Worm (Caenorhabditis elegans): Measurements from ENCODE around the gene cng-2.
"Not testable (repeated sequence)": the region's sequence is repeated elsewhere in the genome, so short reads cannot be mapped to it uniquely, and the experiment has no call there.

The cng-2 gene

DNA sequence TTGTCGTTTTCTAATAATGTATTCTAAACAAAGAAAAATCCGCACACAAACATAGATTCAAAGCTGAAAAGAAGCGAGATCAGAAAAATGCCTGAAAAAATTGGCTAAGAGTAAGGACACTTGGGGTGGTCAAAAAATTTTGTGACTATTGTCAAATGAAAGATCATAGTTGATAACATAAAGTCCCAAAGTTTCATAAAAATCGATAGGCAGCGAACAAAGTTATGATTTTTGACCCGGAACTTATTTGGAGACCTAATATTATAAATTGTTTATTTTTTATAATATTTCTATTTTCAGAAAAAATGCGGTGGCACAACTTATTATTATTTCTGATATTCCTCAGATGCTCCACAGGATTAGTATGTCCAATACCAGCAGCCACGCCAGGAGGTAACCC, 14.2 kb downstream of the cng-2 start, which contains the start of gene R05C11.4:
R05C11.4 (plus strand) TSS at position 301 of the 400 bp plus-strand sequence.
- TF ChIP-seq F13C5.2, B0310.2, tra-4 (tag; optimal IDR thresholded peaks at IDR 0.05): not testable (repeated sequence)

DNA sequence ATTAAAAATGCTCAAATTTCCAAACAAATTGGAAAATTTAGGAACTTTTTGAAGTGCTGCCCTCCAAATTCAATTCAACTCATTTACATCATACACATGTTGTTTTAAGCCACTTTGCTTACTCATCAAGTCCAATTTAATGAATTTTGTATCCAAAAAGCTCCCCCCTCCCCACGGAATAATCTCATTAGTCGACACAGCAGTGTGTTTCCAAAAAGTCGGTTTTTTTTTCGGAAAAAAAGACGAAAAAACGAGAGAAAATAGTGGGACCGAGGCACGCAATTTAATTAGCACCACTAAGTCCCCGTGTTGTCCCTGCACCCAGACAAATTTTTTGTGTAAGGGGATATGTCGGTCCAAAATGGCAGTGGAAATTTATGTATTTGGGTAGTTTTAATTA, 15.3 kb downstream of the cng-2 start:
- TF ChIP-seq B0310.2 (tag; optimal IDR thresholded peaks at IDR 0.05) (no peak), ama-1 (optimal IDR thresholded peaks at IDR 0.05) (no peak), pes-1 (GFP tag; IDR thresholded peaks at IDR 0.05) (no peak), ets-7 (tag; optimal IDR thresholded peaks at IDR 0.05) (no peak), ceh-13 (GFP tag; optimal IDR thresholded peaks at IDR 0.05) (no peak)

ce11 chrIV:2053591-2053990, 16.6 kb downstream of the cng-2 start:
- no peak for TF ChIP-seq ama-1 (optimal IDR thresholded peaks at IDR 0.05)
- TF ChIP-seq ets-7 (tag; optimal IDR thresholded peaks at IDR 0.05) = no peak
- TF ChIP-seq tbx-37 (GFP tag; conservative IDR thresholded peaks at IDR 0.05) = no peak
- no peak for TF ChIP-seq hnd-1 (tag; optimal IDR thresholded peaks at IDR 0.05)
- no peak for TF ChIP-seq scrt-1 (GFP tag; IDR thresholded peaks at IDR 0.05)
- TF ChIP-seq hmg-4 (GFP tag; optimal IDR thresholded peaks at IDR 0.05) = no peak
- TF ChIP-seq ceh-13 (GFP tag; optimal IDR thresholded peaks at IDR 0.05) = no peak
- no peak for TF ChIP-seq sea-1 (GFP tag; conservative IDR thresholded peaks at IDR 0.05)
- TF ChIP-seq tra-4 (tag; optimal IDR thresholded peaks at IDR 0.05) = no peak
- no peak for TF ChIP-seq aly-1 (tag; optimal IDR thresholded peaks at IDR 0.05)
- no peak for TF ChIP-seq tbx-11 (GFP tag; IDR thresholded peaks at IDR 0.05)
- TF ChIP-seq ceh-36 (tag; optimal IDR thresholded peaks at IDR 0.05) = no peak
- TF ChIP-seq pes-1 (GFP tag; IDR thresholded peaks at IDR 0.05) = no peak
- no peak for TF ChIP-seq flt-1 (GFP tag; IDR thresholded peaks at IDR 0.05)
- TF ChIP-seq hmbx-1 (tag; optimal IDR thresholded peaks at IDR 0.05) = no peak

DNA sequence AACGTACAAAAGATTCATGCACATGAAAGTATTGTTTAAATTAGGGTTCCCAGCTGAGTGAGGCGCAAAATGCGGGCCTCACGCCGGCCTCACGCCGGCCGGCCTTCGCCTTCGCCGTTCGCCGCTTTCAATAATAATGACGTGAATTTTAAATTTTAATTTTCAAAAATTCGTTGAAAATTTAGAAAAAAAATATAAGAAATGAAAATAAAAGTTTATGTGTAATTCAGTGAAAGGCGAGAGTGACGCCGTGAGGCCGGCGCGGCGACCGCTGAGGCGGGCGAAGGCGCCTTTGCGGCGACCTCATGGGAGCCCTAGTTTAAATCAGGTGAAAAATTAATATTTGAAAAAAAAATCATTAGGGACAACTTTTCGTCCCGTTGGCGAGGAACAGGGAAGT, 20.5 kb downstream of the cng-2 start:
- TF ChIP-seq F13C5.2 (tag; optimal IDR thresholded peaks at IDR 0.05) (no peak), aly-1 (tag; optimal IDR thresholded peaks at IDR 0.05) (no peak), tra-4 (tag; optimal IDR thresholded peaks at IDR 0.05) (no peak), tbx-37 (GFP tag; conservative IDR thresholded peaks at IDR 0.05) (no peak), hnd-1 (tag; optimal IDR thresholded peaks at IDR 0.05) (no peak), flt-1 (GFP tag; IDR thresholded peaks at IDR 0.05) (no peak), tbx-11 (GFP tag; IDR thresholded peaks at IDR 0.05) (no peak), hmg-4 (GFP tag; optimal IDR thresholded peaks at IDR 0.05) (no peak), ceh-13 (GFP tag; optimal IDR thresholded peaks at IDR 0.05) (no peak), ceh-36 (tag; optimal IDR thresholded peaks at IDR 0.05) (no peak), pes-1 (GFP tag; IDR thresholded peaks at IDR 0.05) (no peak; the same call in 1 of the 2 replicates), B0310.2 (tag; optimal IDR thresholded peaks at IDR 0.05) (no peak), sea-1 (GFP tag; conservative IDR thresholded peaks at IDR 0.05) (no peak)

- TF ChIP-seq aly-1 (tag; optimal IDR thresholded peaks at IDR 0.05) = no peak
- TF ChIP-seq hmbx-1 (tag; optimal IDR thresholded peaks at IDR 0.05) = no peak
- no peak for TF ChIP-seq B0310.2 (tag; optimal IDR thresholded peaks at IDR 0.05)
- TF ChIP-seq tbx-11 (GFP tag; IDR thresholded peaks at IDR 0.05) = no peak
Observed at ce11 chrIV:2059011-2059410, 22.0 kb downstream of the cng-2 start, which contains the start of gene R05C11.2. Gene R05C11.2, minus strand, starts transcription at chrIV:2059111.

ce11 chrIV:2065895-2066294, 28.9 kb downstream of the cng-2 start, which contains the start of gene arrd-26:
Gene arrd-26, plus strand, starts transcription at chrIV:2066195.
- TF ChIP-seq flt-1 (GFP tag; IDR thresholded peaks at IDR 0.05) = no peak
- no peak for TF ChIP-seq tbx-37 (GFP tag; conservative IDR thresholded peaks at IDR 0.05)
- TF ChIP-seq sea-1 (GFP tag; conservative IDR thresholded peaks at IDR 0.05) = no peak
- no peak for TF ChIP-seq ceh-13 (GFP tag; optimal IDR thresholded peaks at IDR 0.05)
- no peak for TF ChIP-seq tra-4 (tag; optimal IDR thresholded peaks at IDR 0.05)
- no peak for TF ChIP-seq ceh-36 (tag; optimal IDR thresholded peaks at IDR 0.05)
- TF ChIP-seq scrt-1 (GFP tag; IDR thresholded peaks at IDR 0.05) = no peak
- no peak for TF ChIP-seq hnd-1 (tag; optimal IDR thresholded peaks at IDR 0.05)
- no peak for TF ChIP-seq ets-7 (tag; optimal IDR thresholded peaks at IDR 0.05)
- no peak for TF ChIP-seq ama-1 (optimal IDR thresholded peaks at IDR 0.05)
- no peak for TF ChIP-seq F13C5.2 (tag; optimal IDR thresholded peaks at IDR 0.05)
- TF ChIP-seq B0310.2 (tag; optimal IDR thresholded peaks at IDR 0.05) = no peak
- no peak for TF ChIP-seq pes-1 (GFP tag; IDR thresholded peaks at IDR 0.05)
- TF ChIP-seq hmbx-1 (tag; optimal IDR thresholded peaks at IDR 0.05) = no peak
- TF ChIP-seq hmg-4 (GFP tag; optimal IDR thresholded peaks at IDR 0.05) = no peak
- TF ChIP-seq aly-1 (tag; optimal IDR thresholded peaks at IDR 0.05) = no peak

ce11 chrIV:2077159-2077835, 40.3 kb downstream of the cng-2 start:
- no peak for TF ChIP-seq hmg-4 (GFP tag; optimal IDR thresholded peaks at IDR 0.05)
- no peak for TF ChIP-seq tbx-11 (GFP tag; IDR thresholded peaks at IDR 0.05)
- TF ChIP-seq tbx-37 (GFP tag; conservative IDR thresholded peaks at IDR 0.05) = no peak
- no peak for TF ChIP-seq scrt-1 (GFP tag; IDR thresholded peaks at IDR 0.05)
- TF ChIP-seq aly-1 (tag; optimal IDR thresholded peaks at IDR 0.05) = no peak
- no peak for TF ChIP-seq hnd-1 (tag; optimal IDR thresholded peaks at IDR 0.05)
- TF ChIP-seq F13C5.2 (tag; optimal IDR thresholded peaks at IDR 0.05) = no peak
- TF ChIP-seq ets-7 (tag; optimal IDR thresholded peaks at IDR 0.05) = no peak
- no peak for TF ChIP-seq ceh-36 (tag; optimal IDR thresholded peaks at IDR 0.05)
- TF ChIP-seq B0310.2 (tag; optimal IDR thresholded peaks at IDR 0.05) = no peak
- TF ChIP-seq flt-1 (GFP tag; IDR thresholded peaks at IDR 0.05) = no peak
- no peak for TF ChIP-seq tra-4 (tag; optimal IDR thresholded peaks at IDR 0.05)
- no peak for TF ChIP-seq hmbx-1 (tag; optimal IDR thresholded peaks at IDR 0.05)

ce11 chrIV:2080340-2080739, 43.3 kb downstream of the cng-2 start:
- TF ChIP-seq tbx-11 (GFP tag; IDR thresholded peaks at IDR 0.05) = no peak

Data from whole organism, early embryonic.